Fruit fly (Drosophila melanogaster) whole organism, embryonic: ENCODE results near the gene spirit.

Experiments used
- Atf-2 ChIP-seq: fragments of 200-800 bp; sonication (Bioruptor generic); optimal IDR thresholded peaks from 2 replicates; lab custom pipeline; 2016; ENCODE audit warnings: missing biosample characterization, missing genetic modification characterization
- CG11456 ChIP-seq: fragments of 200-800 bp; sonication (Bioruptor generic); IDR thresholded peaks from 3 replicates; pipeline ENCODE4 v1.3.6; 2022; ENCODE audit warnings: missing biosample characterization, missing genetic modification characterization
- CG12155 ChIP-seq: fragments of 200-800 bp; sonication (Bioruptor generic); optimal IDR thresholded peaks from 3 replicates; lab custom pipeline; 2016; ENCODE audit warnings: missing biosample characterization, missing genetic modification characterization
- CG12659 ChIP-seq: fragments of 200-800 bp; sonication (Bioruptor generic); optimal IDR thresholded peaks from 3 replicates; lab custom pipeline; 2017; ENCODE audit warnings: mild to moderate bottlenecking, missing biosample characterization, missing genetic modification reagents, missing genetic modification characterization
- CG14014 ChIP-seq: fragments of 200-800 bp; sonication (Bioruptor generic); IDR thresholded peaks from 2 replicates; pipeline ENCODE4 v1.3.6; 2022; ENCODE audit warnings: missing biosample characterization, missing genetic modification characterization
- CG14710 ChIP-seq: fragments of 200-800 bp; sonication (Bioruptor generic); optimal IDR thresholded peaks from 3 replicates; lab custom pipeline; 2019; ENCODE audit warnings: missing biosample characterization, mild to moderate bottlenecking, missing genetic modification characterization, moderate library complexity
- CG15011 ChIP-seq: fragments of 200-800 bp; sonication (Bioruptor generic); optimal IDR thresholded peaks from 3 replicates; lab custom pipeline; 2018; ENCODE audit warnings: missing biosample characterization, mild to moderate bottlenecking, missing genetic modification characterization
- CG15696 ChIP-seq: fragments of 200-800 bp; sonication (Bioruptor generic); optimal IDR thresholded peaks from 2 replicates; lab custom pipeline; 2019; ENCODE audit warnings: missing biosample characterization, mild to moderate bottlenecking, missing genetic modification characterization, moderate library complexity
- CG18599 ChIP-seq: fragments of 200-800 bp; sonication (Bioruptor generic); optimal IDR thresholded peaks from 3 replicates; lab custom pipeline; 2017; ENCODE audit warnings: missing biosample characterization, missing genetic modification characterization, mild to moderate bottlenecking, moderate library complexity, missing genetic modification reagents
- CG2129 ChIP-seq: fragments of 200-800 bp; sonication (Bioruptor generic); IDR thresholded peaks from 2 replicates; pipeline ENCODE4 v1.3.6; 2022; ENCODE audit warnings: missing biosample characterization, missing genetic modification characterization; ENCODE audit not compliant: partially characterized antibody
- CG30431 ChIP-seq: fragments of 200-800 bp; sonication (Bioruptor generic); optimal IDR thresholded peaks from 2 replicates; lab custom pipeline; 2017; ENCODE audit warnings: missing biosample characterization, missing genetic modification characterization
- CG31365 ChIP-seq: fragments of 200-800 bp; sonication (Bioruptor generic); optimal IDR thresholded peaks from 2 replicates; lab custom pipeline; 2018; ENCODE audit warnings: missing biosample characterization, mild to moderate bottlenecking, missing genetic modification characterization
- CG32532 ChIP-seq: fragments of 200-800 bp; sonication (Bioruptor generic); IDR thresholded peaks from 2 replicates; pipeline ENCODE4 v1.3.6; 2022; ENCODE audit warnings: missing biosample characterization, missing genetic modification characterization
- CG32772 ChIP-seq: fragments of 200-800 bp; sonication (Bioruptor generic); IDR thresholded peaks from 2 replicates; pipeline ENCODE4 v1.3.6; 2022; ENCODE audit warnings: missing biosample characterization, missing genetic modification characterization
- CG4424 ChIP-seq: fragments of 200-800 bp; sonication (Bioruptor generic); optimal IDR thresholded peaks from 3 replicates; lab custom pipeline; 2016; ENCODE audit warnings: missing biosample characterization, missing genetic modification characterization
- CG7372 ChIP-seq: fragments of 200-800 bp; sonication (Bioruptor generic); IDR thresholded peaks from 2 replicates; pipeline ENCODE4 v1.3.6; 2022; ENCODE audit warnings: missing biosample characterization, missing genetic modification characterization
- CG7987 ChIP-seq: fragments of 200-800 bp; sonication (Bioruptor generic); optimal IDR thresholded peaks from 2 replicates; lab custom pipeline; 2018; ENCODE audit warnings: missing biosample characterization, mild to moderate bottlenecking, missing genetic modification characterization, moderate library complexity
- CG8281 ChIP-seq: fragments of 200-800 bp; sonication (Bioruptor generic); optimal IDR thresholded peaks from 2 replicates; lab custom pipeline; 2018; ENCODE audit warnings: missing biosample characterization, mild to moderate bottlenecking, missing genetic modification characterization, moderate library complexity
- CG9215 ChIP-seq: fragments of 200-800 bp; sonication (Bioruptor generic); IDR thresholded peaks from 2 replicates; pipeline ENCODE4 v1.3.6; 2022; ENCODE audit warnings: missing biosample characterization, missing genetic modification characterization
- CG9609 ChIP-seq: fragments of 200-800 bp; sonication (Bioruptor generic); optimal IDR thresholded peaks from 3 replicates; lab custom pipeline; 2016; ENCODE audit warnings: missing biosample characterization, missing genetic modification characterization
- CG9817 ChIP-seq: fragments of 200-800 bp; sonication (Bioruptor generic); optimal IDR thresholded peaks from 2 replicates; lab custom pipeline; 2018; ENCODE audit warnings: missing biosample characterization, mild to moderate bottlenecking, missing genetic modification characterization, moderate library complexity
- Camta ChIP-seq: fragments of 200-800 bp; sonication (Bioruptor generic); optimal IDR thresholded peaks from 2 replicates; lab custom pipeline; 2016; ENCODE audit warnings: missing biosample characterization, missing genetic modification characterization
- CrebB ChIP-seq: fragments of 200-800 bp; sonication (Bioruptor generic); optimal IDR thresholded peaks from 3 replicates; lab custom pipeline; 2018; ENCODE audit warnings: missing biosample characterization, mild to moderate bottlenecking, missing genetic modification characterization
- Dip2 ChIP-seq: fragments of 200-800 bp; sonication (Bioruptor generic); IDR thresholded peaks from 2 replicates; pipeline ENCODE4 v1.3.6; 2022; ENCODE audit warnings: missing biosample characterization, missing genetic modification characterization
- Doc2 ChIP-seq: fragments of 200-800 bp; sonication (Bioruptor generic); IDR thresholded peaks from 2 replicates; pipeline ENCODE4 v1.3.6; 2022; ENCODE audit warnings: missing biosample characterization, missing genetic modification characterization
- GATAe ChIP-seq: fragments of 200-800 bp; sonication (Bioruptor generic); conservative IDR thresholded peaks from 2 replicates; pipeline ENCODE4 v1.3.6; 2022; ENCODE audit warnings: missing biosample characterization, missing genetic modification characterization
- Lpt ChIP-seq: fragments of >200 bp; optimal IDR thresholded peaks from 2 replicates; lab custom pipeline; 2018; ENCODE audit warnings: missing biosample characterization, missing genetic modification characterization
- Ravus ChIP-seq: fragments of 200-800 bp; sonication (Bioruptor generic); IDR thresholded peaks from 2 replicates; pipeline ENCODE4 v1.3.6; 2022; ENCODE audit warnings: missing biosample characterization, missing genetic modification characterization
- Sox100B ChIP-seq: fragments of 200-800 bp; sonication (Bioruptor generic); optimal IDR thresholded peaks from 3 replicates; lab custom pipeline; 2018; ENCODE audit warnings: missing biosample characterization, mild to moderate bottlenecking, missing genetic modification characterization
- Stat92E ChIP-seq, 3 experiments: fragments of >200 bp in 2 of 3; fragments of 200-800 bp in 1 of 3; sonication (Bioruptor generic) in 1 of 3; optimal IDR thresholded peaks; 2 replicates each; lab custom pipeline; 2017 to 2019; ENCODE audit warnings: missing biosample characterization in 3 of 3, missing genetic modification characterization in 3 of 3, mild to moderate bottlenecking in 1 of 3, moderate library complexity in 1 of 3
- ato ChIP-seq: fragments of 200-800 bp; sonication (Bioruptor generic); IDR thresholded peaks from 2 replicates; pipeline ENCODE4 v1.3.6; 2022; ENCODE audit warnings: missing biosample characterization, missing genetic modification characterization; ENCODE audit not compliant: partially characterized antibody
- btn ChIP-seq: fragments of 200-800 bp; sonication (Bioruptor generic); optimal IDR thresholded peaks from 2 replicates; lab custom pipeline; 2016; ENCODE audit warnings: missing biosample characterization, missing genetic modification characterization
- crol ChIP-seq: fragments of 200-800 bp; sonication (Bioruptor generic); IDR thresholded peaks from 2 replicates; pipeline ENCODE4 v1.3.6; 2022; ENCODE audit warnings: missing biosample characterization, missing genetic modification characterization
- ems ChIP-seq: fragments of 200-800 bp; sonication (Bioruptor generic); optimal IDR thresholded peaks from 3 replicates; lab custom pipeline; 2016; ENCODE audit warnings: missing biosample characterization, missing genetic modification characterization
- en ChIP-seq: fragments of 200-800 bp; sonication (Bioruptor generic); optimal IDR thresholded peaks from 2 replicates; lab custom pipeline; 2016; ENCODE audit warnings: missing biosample characterization, missing genetic modification characterization
- eve ChIP-seq, 2 experiments: fragments of >200 bp; optimal IDR thresholded peaks; 2 replicates each; lab custom pipeline; 2017; ENCODE audit warnings: missing biosample characterization in 2 of 2, missing genetic modification characterization in 2 of 2
- ewg ChIP-seq: fragments of 200-800 bp; sonication (Bioruptor generic); optimal IDR thresholded peaks from 3 replicates; lab custom pipeline; 2017; ENCODE audit warnings: mild to moderate bottlenecking, missing biosample characterization, missing genetic modification reagents, missing genetic modification characterization
- exex ChIP-seq: fragments of 200-800 bp; sonication (Bioruptor generic); optimal IDR thresholded peaks from 4 replicates; lab custom pipeline; 2018; ENCODE audit warnings: missing biosample characterization, mild to moderate bottlenecking, missing genetic modification characterization, moderate library complexity
- gro ChIP-seq: fragments of 200-800 bp; sonication (Bioruptor generic); optimal IDR thresholded peaks from 2 replicates; lab custom pipeline; 2016; ENCODE audit warnings: missing biosample characterization, missing genetic modification characterization
- gsb-n ChIP-seq: fragments of 200-800 bp; sonication (Bioruptor generic); optimal IDR thresholded peaks from 3 replicates; lab custom pipeline; 2018; ENCODE audit warnings: missing biosample characterization, mild to moderate bottlenecking, missing genetic modification characterization
- jigr1 ChIP-seq: fragments of 200-800 bp; sonication (Bioruptor generic); IDR thresholded peaks from 3 replicates; pipeline ENCODE4 v1.3.6; 2022; ENCODE audit warnings: missing biosample characterization, missing genetic modification characterization
- klu ChIP-seq: fragments of 200-800 bp; sonication (Bioruptor generic); IDR thresholded peaks from 2 replicates; pipeline ENCODE4 v1.3.6; 2022; ENCODE audit warnings: missing biosample characterization, missing genetic modification characterization
- nerfin-1 ChIP-seq: fragments of 200-800 bp; sonication (Bioruptor generic); optimal IDR thresholded peaks from 3 replicates; lab custom pipeline; 2019; ENCODE audit warnings: missing biosample characterization, mild to moderate bottlenecking, missing genetic modification characterization, moderate library complexity
- oc ChIP-seq: fragments of 200-800 bp; sonication (Bioruptor generic); optimal IDR thresholded peaks from 2 replicates; lab custom pipeline; 2018; ENCODE audit warnings: missing biosample characterization, mild to moderate bottlenecking, missing genetic modification characterization, moderate library complexity
- p53 ChIP-seq: fragments of 200-800 bp; sonication (Bioruptor generic); optimal IDR thresholded peaks from 2 replicates; lab custom pipeline; 2016; ENCODE audit warnings: missing biosample characterization, missing genetic modification characterization
- prd ChIP-seq, 3 experiments: fragments of >200 bp in 2 of 3; fragments of 200-800 bp in 1 of 3; sonication (Bioruptor generic) in 1 of 3; optimal IDR thresholded peaks in 2 of 3; IDR thresholded peaks in 1 of 3; 2 replicates in 2 of 3; 3 replicates in 1 of 3; pipeline versions ENCODE4 v1.3.6 to Lab custom; 2017 to 2022; ENCODE audit warnings: missing biosample characterization in 1 of 3, missing genetic modification characterization in 1 of 3
- psq ChIP-seq: fragments of 200-800 bp; sonication (Bioruptor generic); optimal IDR thresholded peaks from 2 replicates; lab custom pipeline; 2017; ENCODE audit warnings: missing biosample characterization, missing genetic modification characterization
- tx ChIP-seq: fragments of 200-800 bp; sonication (Bioruptor generic); optimal IDR thresholded peaks from 2 replicates; lab custom pipeline; 2016; ENCODE audit warnings: missing biosample characterization, missing genetic modification characterization
- zen ChIP-seq: fragments of 200-800 bp; sonication (Bioruptor generic); optimal IDR thresholded peaks from 3 replicates; lab custom pipeline; 2018; ENCODE audit warnings: missing biosample characterization, mild to moderate bottlenecking, missing genetic modification characterization, moderate library complexity

Gene spirit

DNA sequence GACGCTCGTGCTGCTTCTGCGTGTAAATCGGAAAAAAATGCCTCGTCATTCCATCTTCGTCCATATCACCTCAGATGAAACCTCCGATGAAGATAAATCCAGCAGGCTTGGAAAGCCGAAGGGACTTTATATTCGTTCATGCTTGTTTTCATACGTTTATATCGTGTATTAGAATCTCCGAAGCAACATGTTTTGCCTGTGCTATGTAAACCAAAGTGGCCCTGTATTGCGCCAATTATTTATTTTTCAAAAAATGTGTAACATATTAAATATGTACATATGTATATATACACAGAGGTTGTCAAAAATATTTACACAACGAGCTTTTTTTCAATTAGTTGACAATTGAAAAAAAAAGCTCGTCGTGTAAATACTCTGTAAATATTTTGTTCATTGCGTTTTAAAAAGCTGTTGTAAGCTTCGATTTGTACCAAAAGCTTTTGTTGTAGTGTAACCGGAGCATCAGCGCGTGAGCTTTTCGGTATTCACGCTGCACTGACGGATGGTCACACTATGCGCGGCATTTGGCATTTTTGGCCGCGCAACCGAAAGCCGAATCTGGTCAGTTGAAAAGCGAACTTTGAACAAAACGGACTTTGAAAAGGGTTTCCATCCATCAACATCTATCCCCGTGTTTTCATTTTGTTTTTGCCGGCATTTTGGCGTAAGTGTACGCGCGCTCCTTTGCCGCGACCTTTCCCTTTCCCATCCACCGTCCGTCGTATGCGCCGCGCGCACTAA lies 521 bp upstream of the spirit start, which contains the start of gene CG12065 (continued):
- TF ChIP-seq ewg (GFP tag; lab: Kevin White, UChicago): no peak
- peak; percentile 41 for TF ChIP-seq CG9817 (tag; lab: Kevin White, UChicago)
- TF ChIP-seq GATAe (GFP tag; lab: Robert Waterston, UW): no peak
- no peak for TF ChIP-seq CG8281
- no peak for TF ChIP-seq CG7372 (GFP tag; lab: Robert Waterston, UW)
- no peak for TF ChIP-seq eve (GFP tag; optimal IDR thresholded peaks at IDR 0.05; lab: Kevin White, UChicago)
- TF ChIP-seq Stat92E (GFP tag; optimal IDR thresholded peaks at IDR 0.05; lab: Kevin White, UChicago): peak in 1 of 3 experiments; percentile 35
- no peak for TF ChIP-seq klu (GFP tag; lab: Robert Waterston, UW)
- TF ChIP-seq CG32532 (GFP tag; lab: Robert Waterston, UW): no peak
- TF ChIP-seq Lpt (GFP tag; lab: Kevin White, UChicago): no peak
- TF ChIP-seq CG9609: no peak
- TF ChIP-seq CG4424 (GFP tag; lab: Kevin White, UChicago): no peak
- TF ChIP-seq btn (GFP tag; lab: Kevin White, UChicago): no peak
- TF ChIP-seq p53 (GFP tag; lab: Kevin White, UChicago): no peak
- no peak for TF ChIP-seq zen (tag; lab: Kevin White, UChicago)
- peak; percentile 80 for TF ChIP-seq nerfin-1 (tag; lab: Kevin White, UChicago)
- TF ChIP-seq CG32772 (GFP tag; lab: Robert Waterston, UW): no peak
- TF ChIP-seq oc (tag; lab: Kevin White, UChicago): peak; percentile 36
- no peak for TF ChIP-seq ems (GFP tag; lab: Kevin White, UChicago)
- no peak for TF ChIP-seq en (GFP tag; lab: Kevin White, UChicago)
- TF ChIP-seq CrebB: no peak
- TF ChIP-seq CG12659 (GFP tag; lab: Kevin White, UChicago): peak; percentile 31
- peak; percentile 70 for TF ChIP-seq CG14710 (tag; lab: Kevin White, UChicago)
- peak; percentile 39 for TF ChIP-seq Sox100B
- TF ChIP-seq CG14014 (GFP tag; lab: Robert Waterston, UW): peak; percentile 41; the same call in 1 of the 2 replicates
- TF ChIP-seq Camta: no peak
- TF ChIP-seq CG18599: peak; percentile 59
- no peak for TF ChIP-seq CG12155 (GFP tag; lab: Kevin White, UChicago)
- peak; percentile 52 for TF ChIP-seq CG7987
- TF ChIP-seq CG9215: no peak
- no peak for TF ChIP-seq psq (GFP tag; lab: Kevin White, UChicago)
- TF ChIP-seq CG2129: no peak
- TF ChIP-seq CG31365 (tag; lab: Kevin White, UChicago): no peak
- peak; percentile 65 for TF ChIP-seq exex (tag; lab: Kevin White, UChicago)
- no peak for TF ChIP-seq Atf-2 (GFP tag; lab: Kevin White, UChicago)
- TF ChIP-seq prd (optimal IDR thresholded peaks at IDR 0.05; lab: Kevin White, UChicago): no peak
- 0 out of 3 replicates have a peak, but pooled peaks have one; percentile 17 for TF ChIP-seq prd (GFP tag; IDR thresholded peaks at IDR 0.05; lab: Robert Waterston, UW)
- peak; percentile 43 for TF ChIP-seq CG15696
- no peak for TF ChIP-seq gro (GFP tag; lab: Kevin White, UChicago)
- no peak for TF ChIP-seq CG11456 (GFP tag; lab: Robert Waterston, UW)
- no peak for TF ChIP-seq jigr1 (GFP tag; lab: Robert Waterston, UW)
- no peak for TF ChIP-seq Dip2
- peak; percentile 63 for TF ChIP-seq ato (GFP tag; lab: Robert Waterston, UW)
- TF ChIP-seq CG30431 (GFP tag; lab: Kevin White, UChicago): no peak
- peak; percentile 80 for TF ChIP-seq gsb-n
- no peak for TF ChIP-seq Doc2 (GFP tag; lab: Robert Waterston, UW)
- TF ChIP-seq crol (GFP tag; lab: Robert Waterston, UW): peak; percentile 32; the same call in 1 of the 2 replicates
- peak; percentile 8 for TF ChIP-seq CG15011 (GFP tag; lab: Kevin White, UChicago)
- no peak for TF ChIP-seq Ravus (GFP tag; lab: Robert Waterston, UW)
- no peak for TF ChIP-seq tx (GFP tag; lab: Kevin White, UChicago)
